3 worm cellular contexts compared by ENCODE assay signal in genomic region chrX:2590777-2591176, ce11.
TF ChIP-seq lines count a peak whose summit lies in the region.

No protein-coding gene starts in this region.

TF ChIP-seq in whole organism, L1 larva, 84 proteins besides CTCF, POLR2A, EP300 and RAD21 (continued from another document):
- TF ChIP-seq unc-30 (tag; optimal IDR thresholded peaks at IDR 0.05; lab: Kevin White, UChicago) (no peak), elt-2 (tag; optimal IDR thresholded peaks at IDR 0.05; lab: Kevin White, UChicago) (no peak), ces-1 (GFP tag; optimal IDR thresholded peaks at IDR 0.05; lab: Kevin White, UChicago) (no peak), snpc-4 (tag; optimal IDR thresholded peaks at IDR 0.05; lab: Kevin White, UChicago) (no peak), lin-35 (GFP tag; optimal IDR thresholded peaks at IDR 0.05; lab: Kevin White, UChicago) (peak in 1 of 2 experiments; percentile 55), unc-130 (tag; optimal IDR thresholded peaks at IDR 0.05; lab: Kevin White, UChicago) (peak; percentile 23), nhr-20 (tag; optimal IDR thresholded peaks at IDR 0.05; lab: Kevin White, UChicago) (peak; percentile 63), nhr-85 (tag; lab: Kevin White, UChicago) (peak; percentile 83), nhr-77 (tag; optimal IDR thresholded peaks at IDR 0.05; lab: Kevin White, UChicago) (no peak), mdl-1 (tag; optimal IDR thresholded peaks at IDR 0.05; lab: Kevin White, UChicago) (peak in 1 of 2 experiments; percentile 39), nhr-11 (tag; optimal IDR thresholded peaks at IDR 0.05; lab: Kevin White, UChicago) (no peak), C16A3.4 (tag; optimal IDR thresholded peaks at IDR 0.05; lab: Kevin White, UChicago) (peak; percentile 5), lsy-2 (tag; optimal IDR thresholded peaks at IDR 0.05; lab: Kevin White, UChicago) (peak in 1 of 2 experiments; percentile 34), snu-23 (GFP tag; optimal IDR thresholded peaks at IDR 0.05; lab: Kevin White, UChicago) (peak; percentile 41), ztf-4 (tag; optimal IDR thresholded peaks at IDR 0.05; lab: Kevin White, UChicago) (peak; percentile 3), vab-15 (tag; optimal IDR thresholded peaks at IDR 0.05; lab: Kevin White, UChicago) (peak; percentile 43), mep-1 (tag; optimal IDR thresholded peaks at IDR 0.05; lab: Kevin White, UChicago) (peak; percentile 21)
TF ChIP-seq in whole organism, L1 larva: peak in this region for 17.

TF ChIP-seq in whole organism, L3 larva, 47 proteins besides CTCF, POLR2A, EP300 and RAD21 (continued from another document):
- TF ChIP-seq ZK546.5 (tag; optimal IDR thresholded peaks at IDR 0.05; lab: Kevin White, UChicago), result no peak
- no peak for TF ChIP-seq zag-1 (tag; optimal IDR thresholded peaks at IDR 0.05; lab: Kevin White, UChicago)
- TF ChIP-seq nhr-12 (tag; optimal IDR thresholded peaks at IDR 0.05; lab: Kevin White, UChicago), result no peak
- TF ChIP-seq mml-1 (tag; optimal IDR thresholded peaks at IDR 0.05; lab: Kevin White, UChicago), result no peak
- TF ChIP-seq nhr-23 (tag; optimal IDR thresholded peaks at IDR 0.05; lab: Kevin White, UChicago), result peak; percentile 89
- TF ChIP-seq elt-2 (tag; optimal IDR thresholded peaks at IDR 0.05; lab: Kevin White, UChicago), result no peak
- TF ChIP-seq egl-5 (tag; optimal IDR thresholded peaks at IDR 0.05; lab: Kevin White, UChicago), result peak; percentile 76
- TF ChIP-seq snpc-4 (tag; optimal IDR thresholded peaks at IDR 0.05; lab: Kevin White, UChicago), result no peak
- TF ChIP-seq ama-1 (optimal IDR thresholded peaks at IDR 0.05; lab: Kevin White, UChicago), result peak; percentile 67
- peak; percentile 13 for TF ChIP-seq jun-1 (tag; optimal IDR thresholded peaks at IDR 0.05; lab: Kevin White, UChicago)
- no peak for TF ChIP-seq fkh-10 (GFP tag; optimal IDR thresholded peaks at IDR 0.05; lab: Kevin White, UChicago)
- TF ChIP-seq lin-15B (tag; optimal IDR thresholded peaks at IDR 0.05; lab: Kevin White, UChicago), result no peak
- TF ChIP-seq lin-39 (tag; optimal IDR thresholded peaks at IDR 0.05; lab: Kevin White, UChicago), result no peak
- TF ChIP-seq unc-39 (tag; optimal IDR thresholded peaks at IDR 0.05; lab: Kevin White, UChicago), result no peak
- peak; percentile 23 for TF ChIP-seq nfya-1 (tag; optimal IDR thresholded peaks at IDR 0.05; lab: Kevin White, UChicago; ENCODE audit: insufficient read depth)
- peak; percentile 1 for TF ChIP-seq mdl-1 (tag; optimal IDR thresholded peaks at IDR 0.05; lab: Kevin White, UChicago)

TF ChIP-seq in whole organism, L4 larva, 104 proteins besides CTCF, POLR2A, EP300 and RAD21 (continued from another document):
- TF ChIP-seq nhr-6 (tag; optimal IDR thresholded peaks at IDR 0.05; lab: Kevin White, UChicago), result peak; percentile 1
